Fruit fly (Drosophila melanogaster): Measurements from ENCODE around the gene CalpC.

CalpC gene

dm6 chrX:16358670-16359320 is 33.2 kb downstream of the CalpC start, which contains the start of the genes U2af50 and PIG-Q (continued):
- TF ChIP-seq CG42726 (GFP tag; IDR thresholded peaks at IDR 0.05; ENCODE audit: partially characterized antibody) (no peak), D19A (tag; optimal IDR thresholded peaks at IDR 0.05) (peak; percentile 87), Dip2 (GFP tag; IDR thresholded peaks at IDR 0.05) (no peak), yki (optimal IDR thresholded peaks at IDR 0.05) (no peak), CG10321 (GFP tag; IDR thresholded peaks at IDR 0.05) (no peak), CG17912 (GFP tag; optimal IDR thresholded peaks at IDR 0.05) (peak; percentile 68), jumu (GFP tag; optimal IDR thresholded peaks at IDR 0.05) (peak; percentile 32), CG11398 (GFP tag; optimal IDR thresholded peaks at IDR 0.05) (peak; percentile 30), CG6765 (GFP tag; optimal IDR thresholded peaks at IDR 0.05) (peak; percentile 83), crp (GFP tag; optimal IDR thresholded peaks at IDR 0.05) (peak in 1 of 2 experiments; percentile 48), CG2712 (tag; optimal IDR thresholded peaks at IDR 0.05) (peak; percentile 96), hbn (GFP tag; IDR thresholded peaks at IDR 0.05; ENCODE audit: partially characterized antibody) (no peak), zfh1 (GFP tag; IDR thresholded peaks at IDR 0.05) (peak; percentile 93), tna (GFP tag; IDR thresholded peaks at IDR 0.05; ENCODE audit: partially characterized antibody) (no peak), gcm2 (GFP tag; optimal IDR thresholded peaks at IDR 0.05) (peak; percentile 40), toy (GFP tag; IDR thresholded peaks at IDR 0.05) (peak; percentile 79; the same call in 1 of the 2 replicates), CG16779 (GFP tag; IDR thresholded peaks at IDR 0.05) (no peak; the same call in 1 of the 2 replicates), ro (GFP tag; IDR thresholded peaks at IDR 0.05) (peak; percentile 82), YL-1 (GFP tag; optimal IDR thresholded peaks at IDR 0.05) (peak; percentile 51), en (GFP tag; optimal IDR thresholded peaks at IDR 0.05) (no peak), CG7372 (GFP tag; IDR thresholded peaks at IDR 0.05) (peak; percentile 91), Neu2 (GFP tag; optimal IDR thresholded peaks at IDR 0.05; ENCODE audit: borderline replicate concordance) (no peak), CG6254 (GFP tag; optimal IDR thresholded peaks at IDR 0.05) (peak; percentile 86), CG7357 (GFP tag; IDR thresholded peaks at IDR 0.05) (peak; percentile 85), HLH4C (GFP tag; IDR thresholded peaks at IDR 0.05; ENCODE audit: partially characterized antibody) (peak; percentile 42; the same call in 1 of the 3 replicates), CG11695 (GFP tag; IDR thresholded peaks at IDR 0.05) (peak; percentile 90), cas (GFP tag; IDR thresholded peaks at IDR 0.05) (peak; percentile 74; the same call in 1 of the 2 replicates), tx (GFP tag; optimal IDR thresholded peaks at IDR 0.05) (peak; percentile 43), CG8359 (GFP tag; optimal IDR thresholded peaks at IDR 0.05; ENCODE audit: borderline replicate concordance) (peak; percentile 86), Kr (GFP tag; optimal IDR thresholded peaks at IDR 0.05) (peak; percentile 57), HmgZ (tag; optimal IDR thresholded peaks at IDR 0.05) (peak; percentile 94), CG9876 (GFP tag; optimal IDR thresholded peaks at IDR 0.05) (peak; percentile 48), CG5180 (GFP tag; optimal IDR thresholded peaks at IDR 0.05) (no peak), Blimp-1 (GFP tag; optimal IDR thresholded peaks at IDR 0.05) (peak; percentile 90), CG6689 (GFP tag; IDR thresholded peaks at IDR 0.05) (peak; percentile 100), ap (GFP tag; IDR thresholded peaks at IDR 0.05) (peak; percentile 87; the same call in 1 of the 2 replicates), CG7745 (tag; optimal IDR thresholded peaks at IDR 0.05) (peak; percentile 13), Tbp (GFP tag; optimal IDR thresholded peaks at IDR 0.05) (no peak), CG9797 (GFP tag; optimal IDR thresholded peaks at IDR 0.05) (no peak), CG7987 (GFP tag; optimal IDR thresholded peaks at IDR 0.05) (peak; percentile 84), corto (GFP tag; optimal IDR thresholded peaks at IDR 0.05) (no peak), Mad (GFP tag; optimal IDR thresholded peaks at IDR 0.05) (peak; percentile 76), CG12236 (GFP tag; optimal IDR thresholded peaks at IDR 0.05) (no peak), fd3F (GFP tag; optimal IDR thresholded peaks at IDR 0.05) (peak; percentile 93), E2f1 (GFP tag; IDR thresholded peaks at IDR 0.05) (peak; percentile 92; the same call in 1 of the 2 replicates), gt (GFP tag; IDR thresholded peaks at IDR 0.05) (no peak), dati (GFP tag; IDR thresholded peaks at IDR 0.05) (peak; percentile 50; the same call in 1 of the 2 replicates), emc (GFP tag; optimal IDR thresholded peaks at IDR 0.05) (no peak), Doc2 (GFP tag; IDR thresholded peaks at IDR 0.05) (no peak), CG10366 (GFP tag; IDR thresholded peaks at IDR 0.05) (no peak; the same call in 1 of the 2 replicates)
